Worm (Caenorhabditis elegans) whole organism, L2 larva: Measurements from ENCODE around the gene crn-3.

Experiments used
- C34F6.9 ChIP-seq: fragments of 150-350 bp; optimal IDR thresholded peaks from 2 replicates; lab custom pipeline; 2014; ENCODE audit warnings: missing biosample characterization, missing genetic modification characterization
- F13H6.1 ChIP-seq: sonication (generic microtip); optimal IDR thresholded peaks from 2 replicates; lab custom pipeline; 2016; ENCODE audit warnings: missing genetic modification characterization, missing compliant biosample characterization
- Y55F3AM.14 ChIP-seq: fragments of 200-800 bp; sonication (Bioruptor generic); optimal IDR thresholded peaks from 2 replicates; lab custom pipeline; 2018; ENCODE audit warnings: mild to moderate bottlenecking, missing genetic modification characterization, missing compliant biosample characterization
- ama-1 ChIP-seq: fragments of 150-350 bp; optimal IDR thresholded peaks from 2 replicates; lab custom pipeline; 2018; ENCODE audit warnings: inconsistent platforms
- ceh-82 ChIP-seq: fragments of 150-350 bp; optimal IDR thresholded peaks from 2 replicates; lab custom pipeline; 2014; ENCODE audit warnings: missing biosample characterization, missing genetic modification characterization
- crh-2 ChIP-seq: sonication (generic microtip); optimal IDR thresholded peaks from 2 replicates; lab custom pipeline; 2017; ENCODE audit warnings: missing biosample characterization, missing genetic modification characterization
- elt-1 ChIP-seq: fragments of 150-350 bp; optimal IDR thresholded peaks from 2 replicates; lab custom pipeline; 2014; ENCODE audit warnings: missing biosample characterization, missing genetic modification characterization
- elt-3 ChIP-seq: sonication (generic microtip); optimal IDR thresholded peaks from 2 replicates; lab custom pipeline; 2017; ENCODE audit warnings: missing biosample characterization, missing genetic modification characterization
- gmeb-1 ChIP-seq: fragments of 150-350 bp; optimal IDR thresholded peaks from 2 replicates; lab custom pipeline; 2014; ENCODE audit warnings: missing biosample characterization, missing genetic modification characterization
- lin-11 ChIP-seq: fragments of 150-350 bp; sonication (generic microtip); optimal IDR thresholded peaks from 2 replicates; lab custom pipeline; 2014; ENCODE audit warnings: missing biosample characterization, missing genetic modification characterization, inconsistent platforms, mixed read lengths
- lin-13 ChIP-seq: fragments of 150-350 bp; optimal IDR thresholded peaks from 2 replicates; lab custom pipeline; 2014; ENCODE audit warnings: missing biosample characterization, missing genetic modification reagents, missing genetic modification characterization
- lsy-2 ChIP-seq, 2 experiments: fragments of 150-350 bp in 1 of 2; sonication (generic microtip) in 1 of 2; optimal IDR thresholded peaks; 2 replicates each; lab custom pipeline; 2014 to 2017; ENCODE audit warnings: missing biosample characterization in 2 of 2, missing genetic modification characterization in 2 of 2
- mab-5 ChIP-seq: fragments of 150-350 bp; optimal IDR thresholded peaks from 2 replicates; lab custom pipeline; 2014; ENCODE audit warnings: missing biosample characterization, missing genetic modification characterization
- mdl-1 ChIP-seq, 2 experiments: fragments of 150-350 bp in 1 of 2; sonication (generic microtip) in 1 of 2; optimal IDR thresholded peaks; 2 replicates each; lab custom pipeline; 2017; ENCODE audit warnings: missing biosample characterization in 2 of 2, missing genetic modification characterization in 2 of 2
- nhr-12 ChIP-seq: fragments of 150-350 bp; optimal IDR thresholded peaks from 2 replicates; lab custom pipeline; 2014; ENCODE audit warnings: missing biosample characterization, missing genetic modification characterization
- nhr-129 ChIP-seq: fragments of 150-350 bp; optimal IDR thresholded peaks from 2 replicates; lab custom pipeline; 2014; ENCODE audit warnings: missing biosample characterization, missing genetic modification characterization
- nhr-21 ChIP-seq: fragments of 150-350 bp; optimal IDR thresholded peaks from 2 replicates; lab custom pipeline; 2014; ENCODE audit warnings: missing biosample characterization, missing genetic modification characterization
- nhr-23 ChIP-seq: fragments of 150-350 bp; optimal IDR thresholded peaks from 2 replicates; lab custom pipeline; 2014; ENCODE audit warnings: missing biosample characterization, missing genetic modification reagents, missing genetic modification characterization
- nhr-237 ChIP-seq: fragments of 150-350 bp; optimal IDR thresholded peaks from 2 replicates; lab custom pipeline; 2014; ENCODE audit warnings: missing biosample characterization, missing genetic modification characterization
- nhr-6 ChIP-seq: fragments of 150-350 bp; optimal IDR thresholded peaks from 2 replicates; lab custom pipeline; 2014; ENCODE audit warnings: missing biosample characterization, missing genetic modification characterization
- peb-1 ChIP-seq: fragments of 150-350 bp; optimal IDR thresholded peaks from 2 replicates; lab custom pipeline; 2014; ENCODE audit warnings: missing biosample characterization, missing genetic modification characterization
- sem-4 ChIP-seq: fragments of 150-350 bp; optimal IDR thresholded peaks from 2 replicates; lab custom pipeline; 2014; ENCODE audit warnings: missing biosample characterization, missing genetic modification reagents, missing genetic modification characterization
- skn-1 ChIP-seq: sonication (generic microtip); optimal IDR thresholded peaks from 2 replicates; lab custom pipeline; 2017; ENCODE audit warnings: missing biosample characterization, missing genetic modification characterization
- sma-3 ChIP-seq: sonication (generic microtip); optimal IDR thresholded peaks from 2 replicates; lab custom pipeline; 2016; ENCODE audit warnings: missing genetic modification reagents, missing genetic modification characterization, missing compliant biosample characterization
- sma-9 ChIP-seq, 2 experiments: fragments of 150-350 bp in 1 of 2; sonication (generic microtip) in 1 of 2; optimal IDR thresholded peaks; 2 replicates each; lab custom pipeline; 2014 to 2016; ENCODE audit warnings: missing genetic modification characterization in 2 of 2, mild to moderate bottlenecking in 1 of 2, missing biosample characterization in 1 of 2, missing compliant biosample characterization in 1 of 2, missing genetic modification reagents in 1 of 2, moderate library complexity in 1 of 2
- snpc-4 ChIP-seq: fragments of 150-350 bp; optimal IDR thresholded peaks from 2 replicates; lab custom pipeline; 2014; ENCODE audit warnings: missing biosample characterization, missing genetic modification characterization
- unc-55 ChIP-seq: fragments of 150-350 bp; sonication (generic microtip); optimal IDR thresholded peaks from 3 replicates; lab custom pipeline; 2014; ENCODE audit warnings: missing biosample characterization, missing genetic modification reagents, missing genetic modification characterization
- unc-62 ChIP-seq: fragments of 150-350 bp; optimal IDR thresholded peaks from 2 replicates; lab custom pipeline; 2014; ENCODE audit warnings: missing biosample characterization, missing genetic modification reagents, missing genetic modification characterization
- ztf-4 ChIP-seq: fragments of 150-350 bp; optimal IDR thresholded peaks from 2 replicates; lab custom pipeline; 2014; ENCODE audit warnings: missing biosample characterization, missing genetic modification characterization

crn-3 gene

DNA sequence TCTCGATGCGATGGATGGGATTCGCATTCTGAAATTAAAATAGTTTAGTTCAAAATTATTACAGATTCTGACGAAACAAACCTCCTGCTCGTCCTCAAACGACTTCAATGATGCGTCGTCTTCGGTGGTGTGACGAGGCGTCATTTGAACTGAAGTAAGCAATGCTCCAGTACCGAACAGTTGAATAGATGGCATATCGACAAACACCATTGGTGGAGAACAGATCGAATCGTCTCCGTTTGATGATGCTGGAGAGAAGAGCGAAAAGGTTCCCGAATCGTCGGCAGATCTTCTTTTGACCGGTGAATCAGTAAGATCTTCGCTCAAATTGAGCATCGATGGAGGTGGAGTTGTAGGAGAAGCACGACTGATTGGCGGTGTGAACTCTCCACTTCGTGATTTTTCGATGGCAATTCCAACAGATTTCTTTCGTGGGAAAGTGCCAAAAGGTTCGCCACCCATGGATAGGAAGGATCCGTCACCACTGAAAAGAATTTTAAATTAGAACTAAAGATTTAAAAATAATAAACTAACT lies 43.4 kb upstream of the crn-3 start:
- TF ChIP-seq snpc-4 (tag; lab: Kevin White, UChicago) (no peak), lin-11 (peak; percentile 11), unc-62 (no peak), nhr-129 (tag; lab: Kevin White, UChicago) (peak; percentile 33), F13H6.1 (no peak), sma-3 (GFP tag; lab: Kevin White, UChicago) (no peak), elt-1 (no peak)
- TF ChIP-seq, all 48 proteins: peak for 2

DNA sequence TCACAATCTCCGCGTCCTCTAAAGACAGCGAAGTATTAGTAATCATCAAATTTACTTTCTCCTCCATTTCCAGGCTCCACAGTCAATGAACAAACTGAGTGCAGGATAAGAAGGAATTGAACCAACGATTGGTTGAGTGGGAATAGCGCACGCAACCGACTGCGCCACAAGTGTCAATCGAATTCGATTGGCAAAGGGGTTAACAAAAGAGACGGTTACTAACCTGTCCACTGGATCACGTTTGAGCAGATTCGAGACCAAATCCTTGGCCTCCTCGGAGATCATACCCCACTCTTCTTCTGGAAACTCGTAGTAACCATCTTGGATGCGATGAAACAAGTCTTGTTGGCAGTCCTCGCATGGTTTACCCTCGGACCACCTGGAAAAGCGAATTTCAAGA lies 42.6 kb upstream of the crn-3 start:
- no peak for TF ChIP-seq elt-1
- TF ChIP-seq mdl-1 (tag; optimal IDR thresholded peaks at IDR 0.05; lab: Kevin White, UChicago): peak in 1 of 2 experiments; percentile 8
- no peak for TF ChIP-seq peb-1 (tag; lab: Kevin White, UChicago)
- TF ChIP-seq ama-1 (lab: Kevin White, UChicago): peak; percentile 77
- TF ChIP-seq lin-13 (GFP tag; lab: Kevin White, UChicago): peak; percentile 17
- TF ChIP-seq, all 48 proteins: peak for 3

ce11 chrII:10545924-10546783 lies 41.7 kb upstream of the crn-3 start:
- peak; percentile 59 for TF ChIP-seq ztf-4 (tag; lab: Kevin White, UChicago)
- peak; percentile 25 for TF ChIP-seq sma-3 (GFP tag; lab: Kevin White, UChicago)
- TF ChIP-seq nhr-129 (tag; lab: Kevin White, UChicago): peak; percentile 22
- no peak for TF ChIP-seq crh-2 (tag; lab: Kevin White, UChicago)
- peak; percentile 7 for TF ChIP-seq nhr-21 (tag; lab: Kevin White, UChicago)
- TF ChIP-seq Y55F3AM.14 (GFP tag; lab: Kevin White, UChicago): peak; percentile 20
- no peak for TF ChIP-seq skn-1 (tag; lab: Kevin White, UChicago)

- TF ChIP-seq unc-55: peak; percentile 19
- TF ChIP-seq sem-4: no peak
- no peak for TF ChIP-seq nhr-6 (tag; lab: Kevin White, UChicago)
- TF ChIP-seq lsy-2 (tag; optimal IDR thresholded peaks at IDR 0.05; lab: Kevin White, UChicago): peak in 1 of 2 experiments; percentile 43
- TF ChIP-seq C34F6.9: peak; percentile 9
- no peak for TF ChIP-seq snpc-4 (tag; lab: Kevin White, UChicago)
- TF ChIP-seq nhr-23 (tag; lab: Kevin White, UChicago): no peak
- TF ChIP-seq ama-1 (lab: Kevin White, UChicago): peak; percentile 83
- peak; percentile 48 for TF ChIP-seq ztf-4 (tag; lab: Kevin White, UChicago)
- TF ChIP-seq lin-11: no peak
- TF ChIP-seq elt-3: no peak
- no peak for TF ChIP-seq F13H6.1
- no peak for TF ChIP-seq nhr-12 (tag; lab: Kevin White, UChicago)
- no peak for TF ChIP-seq ceh-82 (tag; lab: Kevin White, UChicago)
Observed at ce11 chrII:10546784-10547087, 41.1 kb upstream of the crn-3 start.

DNA sequence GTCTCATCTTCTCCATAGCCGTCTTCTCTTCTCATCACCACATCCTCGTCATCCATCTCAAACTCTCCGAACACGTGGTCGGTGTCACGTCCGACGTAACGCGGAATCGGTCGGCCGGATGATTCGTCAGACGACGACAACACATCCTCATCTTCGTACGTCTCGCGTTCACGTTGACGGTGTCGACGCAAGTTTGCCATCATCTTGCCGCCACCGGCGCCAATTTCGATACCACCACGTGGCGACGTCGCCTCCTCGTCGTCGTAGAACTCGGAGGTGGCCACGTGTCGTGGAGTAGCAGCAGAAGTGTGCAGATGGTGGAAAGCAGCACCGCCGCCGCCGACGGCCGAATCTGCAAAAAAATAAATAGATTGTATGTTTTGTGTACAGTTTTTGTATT lies 40.5 kb upstream of the crn-3 start:
- TF ChIP-seq nhr-129 (tag; lab: Kevin White, UChicago) (peak; percentile 0), Y55F3AM.14 (GFP tag; lab: Kevin White, UChicago) (no peak)

DNA sequence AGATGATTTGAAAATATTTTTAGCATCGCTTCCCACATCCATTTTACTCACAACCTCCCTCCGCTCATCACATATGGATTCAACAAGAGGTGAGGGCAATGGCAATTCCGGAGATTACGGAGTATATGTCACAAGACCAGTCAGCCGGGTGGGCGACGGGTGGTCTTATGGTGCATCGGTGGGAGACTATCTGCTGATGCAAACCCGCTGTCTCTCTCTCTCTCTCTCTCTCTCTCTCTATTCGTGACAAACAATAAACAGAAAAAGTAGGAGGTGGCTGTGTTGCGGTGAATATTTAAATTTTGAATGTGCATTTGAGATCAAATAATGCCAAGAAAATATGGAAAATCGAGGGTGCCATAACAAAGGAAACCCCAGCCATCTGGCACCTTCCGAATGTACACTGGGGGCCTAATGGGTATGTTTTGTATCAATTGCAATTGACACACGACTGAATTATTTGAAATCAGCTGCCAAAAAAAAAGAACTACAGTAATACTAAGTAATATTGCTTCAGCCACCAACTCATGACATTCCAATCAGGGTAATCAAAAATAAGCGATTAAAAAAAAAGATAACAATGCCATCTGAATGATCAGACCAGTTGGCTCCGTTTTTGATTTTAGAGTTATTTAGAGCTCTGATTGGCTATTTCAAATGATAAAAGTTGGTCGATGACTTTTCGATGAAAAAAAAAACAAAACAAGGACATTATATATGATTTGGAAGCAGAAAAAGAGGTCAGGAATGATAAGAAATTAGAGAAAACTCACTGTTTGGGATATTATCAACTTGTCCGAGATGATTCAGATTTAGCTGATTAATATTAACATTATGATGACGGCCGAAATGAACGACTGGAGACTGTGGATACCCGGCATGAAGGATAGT lies 39.8 kb upstream of the crn-3 start:
- TF ChIP-seq unc-55 (peak; percentile 6), nhr-12 (tag; lab: Kevin White, UChicago) (no peak), gmeb-1 (tag; lab: Kevin White, UChicago) (peak; percentile 12), ama-1 (lab: Kevin White, UChicago) (peak; percentile 86), nhr-129 (tag; lab: Kevin White, UChicago) (peak; percentile 79), lsy-2 (tag; optimal IDR thresholded peaks at IDR 0.05; lab: Kevin White, UChicago) (no peak), mab-5 (tag; lab: Kevin White, UChicago) (no peak), lin-11 (peak; percentile 23), C34F6.9 (peak; percentile 7), nhr-237 (tag; lab: Kevin White, UChicago) (no peak), sma-9 (GFP tag; optimal IDR thresholded peaks at IDR 0.05; lab: Kevin White, UChicago) (peak; percentile 16), sma-9 (tag; optimal IDR thresholded peaks at IDR 0.05; lab: Kevin White, UChicago) (no peak)
